Fruit fly (Drosophila melanogaster): ENCODE results near the gene GstD9.

The GstD9 gene

DNA sequence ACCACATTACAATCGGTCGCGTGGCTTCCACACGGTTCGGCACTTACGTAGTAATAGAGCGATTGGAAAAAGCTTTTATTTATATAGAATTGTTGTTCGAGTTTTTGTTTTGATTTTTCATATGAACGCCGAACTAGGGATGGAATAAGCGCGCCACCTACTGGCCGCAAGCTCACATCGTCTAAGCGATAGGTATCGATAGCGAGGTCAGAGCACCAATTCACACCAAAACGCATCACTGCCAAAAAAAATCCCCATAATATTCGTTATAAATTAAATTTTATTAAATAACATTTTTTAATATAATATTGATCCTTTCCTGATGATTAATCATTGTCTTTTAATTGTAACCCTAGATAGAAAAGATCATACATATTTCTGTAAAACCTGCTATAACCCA is 16.9 kb downstream of the GstD9 start, which contains the start of gene CG10038 (continued):
- peak; percentile 31 for TF ChIP-seq wek (GFP tag; optimal IDR thresholded peaks at IDR 0.05)
- no peak for TF ChIP-seq peb (GFP tag; IDR thresholded peaks at IDR 0.05)
- no peak for TF ChIP-seq bowl (GFP tag; IDR thresholded peaks at IDR 0.05)
- peak; percentile 21; the same call in 1 of the 2 replicates for TF ChIP-seq al (GFP tag; IDR thresholded peaks at IDR 0.05)
- TF ChIP-seq C15 (GFP tag; IDR thresholded peaks at IDR 0.05) = no peak
- no peak for TF ChIP-seq twi (tag; optimal IDR thresholded peaks at IDR 0.05)
- peak; percentile 67 for TF ChIP-seq CG33213 (GFP tag; optimal IDR thresholded peaks at IDR 0.05)
- TF ChIP-seq Atf3 (GFP tag; optimal IDR thresholded peaks at IDR 0.05) = no peak
- no peak for TF ChIP-seq da (GFP tag; optimal IDR thresholded peaks at IDR 0.05)
- TF ChIP-seq CG9215 (GFP tag; IDR thresholded peaks at IDR 0.05) = no peak
- no peak for TF ChIP-seq fru (optimal IDR thresholded peaks at IDR 0.05)
- TF ChIP-seq D19A (tag; optimal IDR thresholded peaks at IDR 0.05) = peak; percentile 45
- no peak for TF ChIP-seq Vsx1 (GFP tag; optimal IDR thresholded peaks at IDR 0.05)
- no peak for TF ChIP-seq usp (GFP tag; optimal IDR thresholded peaks at IDR 0.05)
- TF ChIP-seq gsb (GFP tag; IDR thresholded peaks at IDR 0.05) = no peak
- TF ChIP-seq Rfx (GFP tag; IDR thresholded peaks at IDR 0.05) = peak; percentile 84
- TF ChIP-seq CoRest (tag; optimal IDR thresholded peaks at IDR 0.05) = peak; percentile 78
- no peak for TF ChIP-seq CG10431 (GFP tag; optimal IDR thresholded peaks at IDR 0.05)
- TF ChIP-seq h (optimal IDR thresholded peaks at IDR 0.05) = no peak
- TF ChIP-seq CG2129 (GFP tag; IDR thresholded peaks at IDR 0.05; ENCODE audit: partially characterized antibody) = peak; percentile 77
- TF ChIP-seq Sry-δ (GFP tag; optimal IDR thresholded peaks at IDR 0.05) = peak; percentile 95
- no peak for TF ChIP-seq CG32772 (GFP tag; IDR thresholded peaks at IDR 0.05)
- TF ChIP-seq kni (GFP tag; optimal IDR thresholded peaks at IDR 0.05) = no peak
- no peak for TF ChIP-seq CG17385 (GFP tag; optimal IDR thresholded peaks at IDR 0.05)
- 0 out of 3 replicates have a peak, but pooled peaks have one; percentile 37 for TF ChIP-seq dysf (GFP tag; IDR thresholded peaks at IDR 0.05)
- TF ChIP-seq tup (GFP tag; optimal IDR thresholded peaks at IDR 0.05) = no peak
- no peak for TF ChIP-seq CG17359 (tag; optimal IDR thresholded peaks at IDR 0.05)
- TF ChIP-seq sna (GFP tag; IDR thresholded peaks at IDR 0.05; ENCODE audit: partially characterized antibody) = peak; percentile 89
- TF ChIP-seq CG1647 (GFP tag; optimal IDR thresholded peaks at IDR 0.05) = peak; percentile 52
- TF ChIP-seq gfzf (GFP tag; optimal IDR thresholded peaks at IDR 0.05) = peak; percentile 44
- TF ChIP-seq CG2712 (tag; optimal IDR thresholded peaks at IDR 0.05) = peak; percentile 61
- TF ChIP-seq D19B (GFP tag; optimal IDR thresholded peaks at IDR 0.05) = no peak
- TF ChIP-seq chif (GFP tag; optimal IDR thresholded peaks at IDR 0.05) = peak in 1 of 2 experiments; percentile 15
- peak; percentile 91 for TF ChIP-seq tna (GFP tag; IDR thresholded peaks at IDR 0.05; ENCODE audit: partially characterized antibody)
- no peak for TF ChIP-seq dati (GFP tag; IDR thresholded peaks at IDR 0.05)
- TF ChIP-seq B-H2 (GFP tag; optimal IDR thresholded peaks at IDR 0.05) = no peak
- TF ChIP-seq CG12391 (tag; optimal IDR thresholded peaks at IDR 0.05) = peak; percentile 46
- TF ChIP-seq Hsf (GFP tag; optimal IDR thresholded peaks at IDR 0.05) = peak; percentile 44
- TF ChIP-seq H2.0 (GFP tag; IDR thresholded peaks at IDR 0.05) = no peak
- no peak for TF ChIP-seq CG2199 (GFP tag; IDR thresholded peaks at IDR 0.05)
- no peak for TF ChIP-seq CG15479 (GFP tag; optimal IDR thresholded peaks at IDR 0.05)
- peak; percentile 37 for TF ChIP-seq lbe (GFP tag; optimal IDR thresholded peaks at IDR 0.05)
- TF ChIP-seq CG4328 (GFP tag; optimal IDR thresholded peaks at IDR 0.05) = no peak
- no peak for TF ChIP-seq CG31365 (tag; optimal IDR thresholded peaks at IDR 0.05)
- TF ChIP-seq CG12942 (GFP tag; optimal IDR thresholded peaks at IDR 0.05) = peak; percentile 21
- no peak for TF ChIP-seq Camta (GFP tag; optimal IDR thresholded peaks at IDR 0.05)
- TF ChIP-seq btn (GFP tag; optimal IDR thresholded peaks at IDR 0.05) = no peak
- no peak for TF ChIP-seq Hey (tag; optimal IDR thresholded peaks at IDR 0.05)
- TF ChIP-seq CG9727 (GFP tag; optimal IDR thresholded peaks at IDR 0.05) = no peak
- TF ChIP-seq chinmo (GFP tag; IDR thresholded peaks at IDR 0.05; ENCODE audit: partially characterized antibody) = peak; percentile 92
- TF ChIP-seq CG13894 (tag; optimal IDR thresholded peaks at IDR 0.05) = no peak
- peak; percentile 37 for TF ChIP-seq zfh2 (GFP tag; optimal IDR thresholded peaks at IDR 0.05)
